Worm (Caenorhabditis elegans) whole organism, young adult: ENCODE measurements around the gene F56D6.12.

Experiments
- B0261.1 ChIP-seq: sonication (generic microtip); optimal IDR thresholded peaks from 2 replicates; lab custom pipeline; 2016; ENCODE audit warnings: mild to moderate bottlenecking, missing genetic modification characterization, moderate library complexity, missing compliant biosample characterization
- Y53G8AR.9 ChIP-seq: fragments of 200-800 bp; sonication (Bioruptor generic); conservative IDR thresholded peaks from 2 replicates; pipeline ENCODE4 v1.3.6; 2022; ENCODE audit warnings: missing genetic modification reagents, missing genetic modification characterization, missing compliant biosample characterization
- tlf-1 ChIP-seq: fragments of 200-800 bp; sonication (Bioruptor generic); optimal IDR thresholded peaks from 2 replicates; lab custom pipeline; 2018; ENCODE audit warnings: mild to moderate bottlenecking, missing genetic modification characterization, missing compliant biosample characterization
- ztf-18 ChIP-seq: sonication (generic microtip); optimal IDR thresholded peaks from 2 replicates; lab custom pipeline; 2016; ENCODE audit warnings: missing genotype, mild to moderate bottlenecking, missing genetic modification characterization, missing compliant biosample characterization

Gene F56D6.12

DNA sequence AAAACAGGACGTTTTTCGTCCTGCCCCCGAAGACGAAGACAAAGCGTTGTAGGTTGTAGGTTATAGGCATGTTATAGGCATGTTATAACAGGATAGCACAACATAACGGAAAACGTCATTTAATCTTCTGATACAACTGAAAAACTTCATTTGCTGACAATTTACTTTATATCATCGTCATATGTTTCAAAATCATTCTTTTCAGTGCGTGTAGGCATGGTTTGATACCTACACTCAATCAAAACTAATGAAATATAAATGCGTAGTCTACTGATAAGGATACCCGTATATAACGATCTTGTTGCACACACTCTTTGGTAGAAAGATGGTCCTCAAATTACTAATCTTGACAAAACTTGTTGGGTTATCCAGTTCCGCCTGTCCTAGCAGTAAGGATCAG lies 48.8 kb downstream of the F56D6.12 start, which contains the start of gene clec-74:
clec-74 (plus strand) TSS at position 301 of the 400 bp plus-strand sequence.
- TF ChIP-seq ztf-18 (tag; lab: Kevin White, UChicago) = no peak
- no peak for TF ChIP-seq Y53G8AR.9 (GFP tag; lab: Robert Waterston, UW)
- TF ChIP-seq tlf-1 (GFP tag; lab: Kevin White, UChicago) = no peak
- TF ChIP-seq B0261.1 = no peak
